Worm (Caenorhabditis elegans) whole organism, dauer: ENCODE measurements around the gene ZK1010.2.

ENCODE experiments used
- unc-62 ChIP-seq: sonication (generic microtip); optimal IDR thresholded peaks from 2 replicates; lab custom pipeline; 2017; ENCODE audit warnings: missing biosample characterization, missing genetic modification reagents, missing genetic modification characterization

The ZK1010.2 gene

DNA sequence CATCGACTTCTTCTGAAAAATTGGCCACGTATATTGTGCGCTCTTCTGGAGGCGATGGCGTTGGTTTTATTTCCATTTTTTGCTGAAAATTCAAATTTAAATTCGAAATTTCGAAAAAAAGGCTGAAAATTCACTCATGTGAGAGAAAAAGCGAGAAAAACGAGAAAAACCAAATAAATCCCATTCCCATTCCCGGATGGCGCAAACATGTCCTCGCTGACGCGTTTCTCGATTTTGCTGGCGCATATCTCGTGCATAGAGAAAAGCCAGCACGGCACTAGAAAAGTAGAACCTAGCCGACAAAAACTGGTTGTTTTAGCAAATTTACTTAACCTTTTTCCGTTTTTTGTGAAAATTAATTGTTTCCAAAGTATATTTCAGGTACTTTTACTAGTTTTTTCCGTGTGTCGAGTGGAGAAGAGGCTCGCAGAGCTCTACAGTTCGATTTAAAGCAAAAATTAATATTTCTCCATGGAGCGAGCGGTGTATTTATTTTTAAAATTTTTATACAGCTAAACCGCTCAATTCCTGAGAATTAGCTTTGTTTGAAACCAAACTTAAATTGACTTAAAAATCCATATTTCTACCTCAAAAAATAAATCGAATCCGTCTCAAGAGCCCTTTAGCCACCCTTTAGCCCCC, 45.8 kb downstream of the ZK1010.2 start, which contains the start of gene rbm-7:
TSS of gene rbm-7 (minus strand) at position 82 of the 642 bp plus-strand sequence.
- no peak for TF ChIP-seq unc-62 (GFP tag; lab: Kevin White, UChicago)

DNA sequence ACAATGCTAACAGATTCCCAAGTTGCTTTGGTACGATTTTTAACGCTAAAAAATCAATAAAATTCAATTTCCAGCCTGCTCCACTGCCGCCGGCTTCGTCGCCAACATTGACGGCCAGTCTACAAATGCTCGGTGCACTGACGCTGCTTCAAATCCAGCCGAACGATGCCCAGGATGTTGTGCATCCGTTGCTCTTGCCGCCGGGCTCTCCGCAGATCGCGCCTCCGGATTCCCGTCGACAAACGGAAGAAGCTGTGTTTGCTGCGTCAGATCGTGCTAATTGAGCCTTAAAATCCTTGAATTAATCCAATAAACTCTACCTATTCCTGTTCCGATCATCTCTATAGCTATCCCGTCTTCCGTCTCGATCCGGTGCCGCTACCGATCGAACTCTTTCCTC, 46.6 kb downstream of the ZK1010.2 start:
- TF ChIP-seq unc-62 (GFP tag; lab: Kevin White, UChicago): no peak

DNA sequence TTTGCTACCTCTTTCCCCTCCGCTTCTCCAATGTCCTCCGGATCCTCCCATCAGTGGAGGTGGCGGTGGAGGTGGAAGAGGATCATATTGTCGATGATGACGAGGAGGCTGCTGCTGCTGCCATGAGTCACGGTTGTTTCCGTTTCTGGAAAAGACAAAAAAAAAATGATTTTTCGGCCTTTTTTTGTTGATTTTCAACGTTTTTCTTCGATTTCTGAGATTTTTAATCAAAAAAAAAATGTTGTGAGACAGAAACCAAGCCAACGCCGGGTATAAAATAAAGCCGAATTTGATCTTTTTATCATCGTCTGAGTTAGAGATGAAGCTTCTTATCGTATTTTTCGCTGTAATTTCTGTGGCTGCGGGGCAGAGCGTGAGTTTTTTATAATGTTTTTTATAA, 48.1 kb downstream of the ZK1010.2 start, which contains the start of gene Y37D8A.19:
TSS of gene Y37D8A.19 (plus strand) at position 301 of the 400 bp plus-strand sequence.
- no peak for TF ChIP-seq unc-62 (GFP tag; lab: Kevin White, UChicago)

DNA sequence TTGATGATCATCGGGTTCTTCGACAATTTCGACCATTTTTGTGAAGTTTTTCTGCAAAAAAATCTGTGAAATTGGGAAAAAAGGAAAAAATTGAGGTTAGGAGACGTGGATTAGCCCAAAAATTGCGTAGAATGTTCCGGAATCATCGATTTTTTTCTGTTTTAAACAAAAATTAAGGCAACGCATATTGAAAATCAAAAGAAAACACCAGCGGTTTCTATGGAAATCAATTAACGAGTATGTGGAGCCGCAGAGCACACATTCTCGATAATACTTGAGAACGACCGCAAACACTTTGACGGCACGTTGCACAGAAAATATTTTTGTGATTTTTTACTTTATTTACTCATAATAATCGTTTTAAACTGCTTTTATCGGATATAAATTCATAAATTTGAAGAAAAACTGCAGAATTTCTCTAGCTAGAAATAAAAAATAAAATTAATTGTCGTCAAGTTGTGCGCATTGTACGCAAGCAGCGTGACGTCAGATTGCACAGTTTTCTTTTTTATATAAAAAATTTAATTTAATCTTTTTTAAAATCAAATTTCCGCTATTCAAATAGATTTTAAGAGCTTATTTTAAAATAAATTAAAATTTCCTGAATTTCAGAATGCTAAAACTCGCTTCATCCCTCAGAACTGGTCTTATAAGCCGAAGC, 51.6 kb downstream of the ZK1010.2 start, which contains the start of the genes npp-25 and mrps-10:
TSS of gene npp-25 (minus strand) at position 51 of the 661 bp plus-strand sequence.
TSS of gene mrps-10 (plus strand) at position 611 of the 661 bp plus-strand sequence.
- TF ChIP-seq unc-62 (GFP tag; lab: Kevin White, UChicago): no peak
